Fruit fly (Drosophila melanogaster): ENCODE data around the gene RluA-2.
A peak's percentile ranks its signal among the peaks of the same experiment; 100 is the strongest.

RluA-2 gene

dm6 chr2L:10435606-10436160, 41.2 kb upstream of the RluA-2 start, which contains the start of the genes TBC1D16 and holn1 (continued):
- TF ChIP-seq CG13296 (GFP tag; optimal IDR thresholded peaks at IDR 0.05) (peak; percentile 41), Dip2 (GFP tag; IDR thresholded peaks at IDR 0.05) (no peak), pzg (GFP tag; optimal IDR thresholded peaks at IDR 0.05) (peak; percentile 13), unc-4 (GFP tag; IDR thresholded peaks at IDR 0.05; ENCODE audit: partially characterized antibody) (peak; percentile 64), her (GFP tag; optimal IDR thresholded peaks at IDR 0.05) (no peak), nerfin-1 (tag; optimal IDR thresholded peaks at IDR 0.05) (peak; percentile 3), gcm2 (GFP tag; optimal IDR thresholded peaks at IDR 0.05) (no peak), Chrac-16 (GFP tag; optimal IDR thresholded peaks at IDR 0.05) (no peak), E2f2 (GFP tag; IDR thresholded peaks at IDR 0.05) (0 out of 2 replicates have a peak, but pooled peaks have one; percentile 18), zen2 (GFP tag; IDR thresholded peaks at IDR 0.05; ENCODE audit: partially characterized antibody) (peak; percentile 5; the same call in 1 of the 3 replicates), Doc3 (GFP tag; IDR thresholded peaks at IDR 0.05; ENCODE audit: partially characterized antibody) (peak; percentile 27; the same call in 1 of the 3 replicates), pb (GFP tag; optimal IDR thresholded peaks at IDR 0.05) (no peak), trh (GFP tag; optimal IDR thresholded peaks at IDR 0.05) (no peak), Fer2 (tag; optimal IDR thresholded peaks at IDR 0.05) (no peak), stwl (tag; optimal IDR thresholded peaks at IDR 0.05) (peak; percentile 44), CG4404 (GFP tag; IDR thresholded peaks at IDR 0.05) (no peak), ro (GFP tag; IDR thresholded peaks at IDR 0.05) (no peak), Xrp1 (GFP tag; IDR thresholded peaks at IDR 0.05) (0 out of 2 replicates have a peak, but pooled peaks have one; percentile 25), CG11247 (GFP tag; IDR thresholded peaks at IDR 0.05) (no peak), CG10959 (GFP tag; IDR thresholded peaks at IDR 0.05) (no peak), CG8281 (tag; optimal IDR thresholded peaks at IDR 0.05) (peak; percentile 3), tio (GFP tag; optimal IDR thresholded peaks at IDR 0.05) (no peak), pho (GFP tag; optimal IDR thresholded peaks at IDR 0.05) (no peak), trem (tag; optimal IDR thresholded peaks at IDR 0.05) (peak; percentile 35), CG16813 (GFP tag; IDR thresholded peaks at IDR 0.05; ENCODE audit: partially characterized antibody) (0 out of 3 replicates have a peak, but pooled peaks have one; percentile 13), CG2875 (GFP tag; optimal IDR thresholded peaks at IDR 0.05) (no peak), odd (GFP tag; optimal IDR thresholded peaks at IDR 0.05) (no peak), CG12299 (tag; optimal IDR thresholded peaks at IDR 0.05) (no peak), lov (optimal IDR thresholded peaks at IDR 0.05) (no peak), lov (GFP tag; IDR thresholded peaks at IDR 0.05) (no peak), CG17912 (GFP tag; optimal IDR thresholded peaks at IDR 0.05) (no peak)

dm6 chr2L:10437317-10437716, 39.6 kb upstream of the RluA-2 start, which contains the start of gene STUB1:
STUB1 (plus strand) TSS chr2L:10437548.
- peak; percentile 25 for TF ChIP-seq Ets65A (GFP tag)
- peak; percentile 88 for TF ChIP-seq CG1603 (tag; optimal IDR thresholded peaks at IDR 0.05)
- TF ChIP-seq CG12659 (GFP tag; optimal IDR thresholded peaks at IDR 0.05) = peak; percentile 66
- no peak for TF ChIP-seq hth (optimal IDR thresholded peaks at IDR 0.05)
- peak; percentile 96 for TF ChIP-seq Scr (GFP tag; IDR thresholded peaks at IDR 0.05; ENCODE audit: partially characterized antibody)
- TF ChIP-seq luna (GFP tag; optimal IDR thresholded peaks at IDR 0.05) = peak; percentile 3
- peak; percentile 80 for TF ChIP-seq Med (GFP tag)
- no peak for TF ChIP-seq Max (GFP tag; optimal IDR thresholded peaks at IDR 0.05)
- no peak for TF ChIP-seq CG10431 (GFP tag; optimal IDR thresholded peaks at IDR 0.05)
- TF ChIP-seq fd3F (GFP tag; optimal IDR thresholded peaks at IDR 0.05) = no peak
- TF ChIP-seq YL-1 (GFP tag; optimal IDR thresholded peaks at IDR 0.05) = peak; percentile 43
- TF ChIP-seq Dp (GFP tag; optimal IDR thresholded peaks at IDR 0.05) = peak; percentile 81
- TF ChIP-seq CG2120 (GFP tag; optimal IDR thresholded peaks at IDR 0.05) = peak; percentile 54
- peak; percentile 98 for TF ChIP-seq CG42726 (GFP tag; IDR thresholded peaks at IDR 0.05; ENCODE audit: partially characterized antibody)
- peak; percentile 53 for TF ChIP-seq stwl (tag; optimal IDR thresholded peaks at IDR 0.05)
- TF ChIP-seq E2f2 (GFP tag; IDR thresholded peaks at IDR 0.05) = peak; percentile 87
- TF ChIP-seq sob (GFP tag; IDR thresholded peaks at IDR 0.05) = peak; percentile 61
- peak; percentile 46 for TF ChIP-seq MESR4 (GFP tag; optimal IDR thresholded peaks at IDR 0.05)
- TF ChIP-seq ERR (GFP tag; optimal IDR thresholded peaks at IDR 0.05) = peak; percentile 19
- peak; percentile 99 for TF ChIP-seq CG13287 (GFP tag; IDR thresholded peaks at IDR 0.05; ENCODE audit: partially characterized antibody)
- TF ChIP-seq oc (tag; optimal IDR thresholded peaks at IDR 0.05) = no peak
- no peak for TF ChIP-seq esg (GFP tag; conservative IDR thresholded peaks at IDR 0.05)
